Worm (Caenorhabditis elegans): Measurements from ENCODE around the gene nspg-3.

DNA sequence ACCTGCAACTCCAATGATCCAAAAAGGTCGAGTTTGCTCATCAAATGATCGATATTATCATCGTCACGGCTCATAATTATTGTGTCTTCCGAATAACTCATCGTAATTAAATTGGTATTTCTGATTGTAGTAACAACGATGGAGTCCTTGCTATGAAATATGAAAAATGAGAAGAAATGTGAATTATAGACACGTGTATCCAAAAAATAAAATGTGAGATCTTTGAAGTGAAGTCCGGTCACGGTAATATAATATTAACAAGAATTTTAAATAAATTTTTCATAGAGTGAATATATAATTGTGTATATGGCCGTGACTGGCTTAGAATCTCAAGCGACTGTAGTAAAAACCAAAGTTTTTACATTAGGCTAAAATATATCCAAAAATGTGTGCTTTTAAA, 24.5 kb upstream of the nspg-3 start, which contains the start of gene H12I13.1:
- TF ChIP-seq snpc-4 (tag; optimal IDR thresholded peaks at IDR 0.05) (no peak), pqm-1 (tag; optimal IDR thresholded peaks at IDR 0.05) (no peak), ama-1 (optimal IDR thresholded peaks at IDR 0.05) (no peak), elt-3 (tag; optimal IDR thresholded peaks at IDR 0.05) (no peak)
